Worm (Caenorhabditis elegans): ENCODE results near the gene Y56A3A.41.
A peak's percentile ranks its signal among the peaks of the same experiment; 100 is the strongest.

Y56A3A.41 gene

ce11 chrIII:11930899-11931298 is 38.1 kb upstream of the Y56A3A.41 start:
- no peak for TF ChIP-seq efl-1 (optimal IDR thresholded peaks at IDR 0.05)
- peak in 1 of 2 experiments; percentile 54 for TF ChIP-seq efl-1 (GFP tag; optimal IDR thresholded peaks at IDR 0.05 in 1 of 2)
- TF ChIP-seq nhr-19 (GFP tag; conservative IDR thresholded peaks at IDR 0.05) = 0 out of 2 replicates have a peak, but pooled peaks have one; percentile 2
- no peak for TF ChIP-seq rnt-1 (tag; optimal IDR thresholded peaks at IDR 0.05)

ce11 chrIII:11923586-11923985 is 30.7 kb upstream of the Y56A3A.41 start, which contains the start of gene nft-1:
nft-1 (plus strand) TSS chrIII:11923886.
- TF ChIP-seq ceh-8 (GFP tag; optimal IDR thresholded peaks at IDR 0.05) (no peak), nhr-11 (tag; optimal IDR thresholded peaks at IDR 0.05) (no peak), hlh-4 (tag; optimal IDR thresholded peaks at IDR 0.05) (no peak), efl-1 (optimal IDR thresholded peaks at IDR 0.05) (no peak), efl-1 (GFP tag; optimal IDR thresholded peaks at IDR 0.05 in 1 of 2) (peak in 1 of 2 experiments; percentile 2), zag-1 (tag; optimal IDR thresholded peaks at IDR 0.05) (no peak), elt-3 (tag; optimal IDR thresholded peaks at IDR 0.05) (no peak), nhr-71 (tag; optimal IDR thresholded peaks at IDR 0.05) (no peak)

ce11 chrIII:11921658-11922098 is 28.8 kb upstream of the Y56A3A.41 start, which contains the start of gene Y56A3A.22:
Y56A3A.22 (plus strand) TSS chrIII:11921692.
- TF ChIP-seq hlh-17 (GFP tag; optimal IDR thresholded peaks at IDR 0.05; ENCODE audit: borderline replicate concordance) (peak; percentile 43), nhr-47 (tag; optimal IDR thresholded peaks at IDR 0.05) (peak; percentile 40), mep-1 (tag; optimal IDR thresholded peaks at IDR 0.05) (no peak), lin-35 (GFP tag; optimal IDR thresholded peaks at IDR 0.05) (peak in 1 of 2 experiments; percentile 29), lsy-2 (tag; optimal IDR thresholded peaks at IDR 0.05) (peak in 1 of 2 experiments; percentile 7), nhr-90 (tag; optimal IDR thresholded peaks at IDR 0.05; ENCODE audit: poor library complexity) (peak; percentile 57), ama-1 (optimal IDR thresholded peaks at IDR 0.05) (peak; percentile 86), efl-1 (optimal IDR thresholded peaks at IDR 0.05) (peak; percentile 7 to 18), efl-1 (GFP tag; optimal IDR thresholded peaks at IDR 0.05 in 1 of 2) (peak in 1 of 2 experiments; percentile 91), egl-27 (tag; optimal IDR thresholded peaks at IDR 0.05) (no peak), pax-3 (tag; optimal IDR thresholded peaks at IDR 0.05) (peak; percentile 33), tlp-1 (tag; optimal IDR thresholded peaks at IDR 0.05) (no peak), skn-1 (tag; optimal IDR thresholded peaks at IDR 0.05) (no peak), snu-23 (GFP tag; optimal IDR thresholded peaks at IDR 0.05) (peak; percentile 14), tbx-2 (tag; optimal IDR thresholded peaks at IDR 0.05) (peak; percentile 7), unc-30 (tag; optimal IDR thresholded peaks at IDR 0.05) (no peak), ztf-4 (tag; optimal IDR thresholded peaks at IDR 0.05) (peak; percentile 80), fkh-10 (GFP tag; optimal IDR thresholded peaks at IDR 0.05) (no peak), nhr-71 (tag; optimal IDR thresholded peaks at IDR 0.05) (peak; percentile 62), zip-4 (GFP tag; optimal IDR thresholded peaks at IDR 0.05) (peak; percentile 27), lin-15B (tag; optimal IDR thresholded peaks at IDR 0.05) (no peak), grh-1 (GFP tag; IDR thresholded peaks at IDR 0.05) (peak; percentile 25), elt-2 (tag; optimal IDR thresholded peaks at IDR 0.05) (peak; percentile 29), aly-2 (tag; optimal IDR thresholded peaks at IDR 0.05) (peak; percentile 70), hpl-2 (GFP tag; optimal IDR thresholded peaks at IDR 0.05) (no peak), rnt-1 (tag; optimal IDR thresholded peaks at IDR 0.05) (peak; percentile 39)

- TF ChIP-seq unc-130 (tag; optimal IDR thresholded peaks at IDR 0.05) = peak; percentile 13
- no peak for TF ChIP-seq zip-4 (GFP tag; optimal IDR thresholded peaks at IDR 0.05)
- TF ChIP-seq nhr-11 (tag; optimal IDR thresholded peaks at IDR 0.05) = no peak
- TF ChIP-seq sptf-1 (tag; optimal IDR thresholded peaks at IDR 0.05) = no peak
- TF ChIP-seq fkh-10 (GFP tag; optimal IDR thresholded peaks at IDR 0.05) = no peak
- no peak for TF ChIP-seq ceh-90 (tag; optimal IDR thresholded peaks at IDR 0.05)
- no peak for TF ChIP-seq lin-39 (tag; optimal IDR thresholded peaks at IDR 0.05)
- TF ChIP-seq nhr-12 (tag; optimal IDR thresholded peaks at IDR 0.05) = no peak
- TF ChIP-seq egl-13 (tag; optimal IDR thresholded peaks at IDR 0.05) = no peak
- TF ChIP-seq snu-23 (GFP tag; optimal IDR thresholded peaks at IDR 0.05) = peak; percentile 60
- TF ChIP-seq efl-1 (optimal IDR thresholded peaks at IDR 0.05) = peak; percentile 67 to 76
- peak; percentile 62 to 94 for TF ChIP-seq efl-1 (GFP tag; optimal IDR thresholded peaks at IDR 0.05 in 1 of 2)
- TF ChIP-seq nhr-85 (tag) = peak; percentile 67
- peak; percentile 46 for TF ChIP-seq nhr-20 (tag; optimal IDR thresholded peaks at IDR 0.05)
- peak; percentile 49 for TF ChIP-seq F16B12.6 (tag; optimal IDR thresholded peaks at IDR 0.05)
- no peak for TF ChIP-seq elt-2 (tag; optimal IDR thresholded peaks at IDR 0.05)
- TF ChIP-seq fkh-8 (tag; optimal IDR thresholded peaks at IDR 0.05) = peak; percentile 7
- TF ChIP-seq dsc-1 (tag; optimal IDR thresholded peaks at IDR 0.05) = peak; percentile 35
- no peak for TF ChIP-seq unc-30 (tag; optimal IDR thresholded peaks at IDR 0.05)
- TF ChIP-seq blmp-1 (tag; optimal IDR thresholded peaks at IDR 0.05) = peak; percentile 66
- peak; percentile 6 for TF ChIP-seq swsn-7 (tag; optimal IDR thresholded peaks at IDR 0.05)
- no peak for TF ChIP-seq ama-1 (optimal IDR thresholded peaks at IDR 0.05)
- no peak for TF ChIP-seq C34B4.2 (tag; optimal IDR thresholded peaks at IDR 0.05)
Measured at ce11 chrIII:11920187-11920785, 27.4 kb upstream of the Y56A3A.41 start, which contains the start of the genes ccf-1 and trap-4. ccf-1 (minus strand) TSS chrIII:11920237. trap-4 (plus strand) TSS chrIII:11920735.
